Worm (Caenorhabditis elegans) whole organism, L2 larva: ENCODE data around the gene F58D12.3.

Experiments
- C34F6.9 ChIP-seq: fragments of 150-350 bp; optimal IDR thresholded peaks from 2 replicates; lab custom pipeline; 2014; ENCODE audit warnings: missing biosample characterization, missing genetic modification characterization
- F13H6.1 ChIP-seq: sonication (generic microtip); optimal IDR thresholded peaks from 2 replicates; lab custom pipeline; 2016; ENCODE audit warnings: missing genetic modification characterization, missing compliant biosample characterization
- R02D3.7 ChIP-seq: fragments of 150-350 bp; optimal IDR thresholded peaks from 2 replicates; lab custom pipeline; 2014; ENCODE audit warnings: missing biosample characterization, missing genetic modification characterization
- Y55F3AM.14 ChIP-seq: fragments of 200-800 bp; sonication (Bioruptor generic); optimal IDR thresholded peaks from 2 replicates; lab custom pipeline; 2018; ENCODE audit warnings: mild to moderate bottlenecking, missing genetic modification characterization, missing compliant biosample characterization
- ZK546.5 ChIP-seq: sonication (generic microtip); optimal IDR thresholded peaks from 2 replicates; lab custom pipeline; 2017; ENCODE audit warnings: missing biosample characterization, missing genetic modification characterization
- alr-1 ChIP-seq: fragments of 150-350 bp; optimal IDR thresholded peaks from 2 replicates; lab custom pipeline; 2014; ENCODE audit warnings: missing biosample characterization, missing genetic modification characterization
- aly-2 ChIP-seq: fragments of 150-350 bp; optimal IDR thresholded peaks from 2 replicates; lab custom pipeline; 2014; ENCODE audit warnings: missing biosample characterization, missing genetic modification characterization
- ama-1 ChIP-seq: fragments of 150-350 bp; optimal IDR thresholded peaks from 2 replicates; lab custom pipeline; 2018; ENCODE audit warnings: inconsistent platforms
- blmp-1 ChIP-seq: sonication (generic microtip); optimal IDR thresholded peaks from 2 replicates; lab custom pipeline; 2017; ENCODE audit warnings: missing genetic modification characterization, mild to moderate bottlenecking, missing compliant biosample characterization, antibody characterized with exemption, moderate library complexity; ENCODE audit not compliant: insufficient read depth
- ceh-16 ChIP-seq: fragments of 150-350 bp; optimal IDR thresholded peaks from 2 replicates; lab custom pipeline; 2014; ENCODE audit warnings: missing biosample characterization, missing genetic modification characterization
- ceh-82 ChIP-seq: fragments of 150-350 bp; optimal IDR thresholded peaks from 2 replicates; lab custom pipeline; 2014; ENCODE audit warnings: missing biosample characterization, missing genetic modification characterization
- crh-2 ChIP-seq: sonication (generic microtip); optimal IDR thresholded peaks from 2 replicates; lab custom pipeline; 2017; ENCODE audit warnings: missing biosample characterization, missing genetic modification characterization
- dmd-4 ChIP-seq: sonication (generic microtip); optimal IDR thresholded peaks from 2 replicates; lab custom pipeline; 2017; ENCODE audit warnings: missing biosample characterization, missing genetic modification characterization
- egl-27 ChIP-seq: sonication (generic microtip); optimal IDR thresholded peaks from 3 replicates; lab custom pipeline; 2017; ENCODE audit warnings: missing biosample characterization, missing genetic modification reagents, missing genetic modification characterization
- fos-1 ChIP-seq: fragments of 150-350 bp; optimal IDR thresholded peaks from 2 replicates; lab custom pipeline; 2014; ENCODE audit warnings: missing biosample characterization, missing genetic modification characterization
- gmeb-1 ChIP-seq: fragments of 150-350 bp; optimal IDR thresholded peaks from 2 replicates; lab custom pipeline; 2014; ENCODE audit warnings: missing biosample characterization, missing genetic modification characterization
- lin-13 ChIP-seq: fragments of 150-350 bp; optimal IDR thresholded peaks from 2 replicates; lab custom pipeline; 2014; ENCODE audit warnings: missing biosample characterization, missing genetic modification reagents, missing genetic modification characterization
- lin-39 ChIP-seq: fragments of 150-350 bp; optimal IDR thresholded peaks from 2 replicates; lab custom pipeline; 2014; ENCODE audit warnings: missing biosample characterization, missing genetic modification reagents, missing genetic modification characterization
- lsy-2 ChIP-seq, 2 experiments: fragments of 150-350 bp in 1 of 2; sonication (generic microtip) in 1 of 2; optimal IDR thresholded peaks; 2 replicates each; lab custom pipeline; 2014 to 2017; ENCODE audit warnings: missing biosample characterization in 2 of 2, missing genetic modification characterization in 2 of 2
- mbf-1 ChIP-seq: sonication (generic microtip); optimal IDR thresholded peaks from 2 replicates; lab custom pipeline; 2017; ENCODE audit warnings: missing biosample characterization, missing genetic modification characterization
- mdl-1 ChIP-seq, 2 experiments: fragments of 150-350 bp in 1 of 2; sonication (generic microtip) in 1 of 2; optimal IDR thresholded peaks; 2 replicates each; lab custom pipeline; 2017; ENCODE audit warnings: missing biosample characterization in 2 of 2, missing genetic modification characterization in 2 of 2
- nhr-10 ChIP-seq: sonication (generic microtip); optimal IDR thresholded peaks from 2 replicates; lab custom pipeline; 2017; ENCODE audit warnings: missing biosample characterization, missing genetic modification characterization
- nhr-11 ChIP-seq: fragments of 150-350 bp; optimal IDR thresholded peaks from 2 replicates; lab custom pipeline; 2014; ENCODE audit warnings: missing biosample characterization, missing genetic modification characterization
- nhr-21 ChIP-seq: fragments of 150-350 bp; optimal IDR thresholded peaks from 2 replicates; lab custom pipeline; 2014; ENCODE audit warnings: missing biosample characterization, missing genetic modification characterization
- nhr-6 ChIP-seq: fragments of 150-350 bp; optimal IDR thresholded peaks from 2 replicates; lab custom pipeline; 2014; ENCODE audit warnings: missing biosample characterization, missing genetic modification characterization
- nhr-77 ChIP-seq: fragments of 150-350 bp; optimal IDR thresholded peaks from 2 replicates; lab custom pipeline; 2014; ENCODE audit warnings: missing biosample characterization, missing genetic modification characterization
- peb-1 ChIP-seq: fragments of 150-350 bp; optimal IDR thresholded peaks from 2 replicates; lab custom pipeline; 2014; ENCODE audit warnings: missing biosample characterization, missing genetic modification characterization
- skn-1 ChIP-seq: sonication (generic microtip); optimal IDR thresholded peaks from 2 replicates; lab custom pipeline; 2017; ENCODE audit warnings: missing biosample characterization, missing genetic modification characterization
- sma-3 ChIP-seq: sonication (generic microtip); optimal IDR thresholded peaks from 2 replicates; lab custom pipeline; 2016; ENCODE audit warnings: missing genetic modification reagents, missing genetic modification characterization, missing compliant biosample characterization
- sma-9 ChIP-seq, 2 experiments: fragments of 150-350 bp in 1 of 2; sonication (generic microtip) in 1 of 2; optimal IDR thresholded peaks; 2 replicates each; lab custom pipeline; 2014 to 2016; ENCODE audit warnings: missing genetic modification characterization in 2 of 2, mild to moderate bottlenecking in 1 of 2, missing biosample characterization in 1 of 2, missing compliant biosample characterization in 1 of 2, missing genetic modification reagents in 1 of 2, moderate library complexity in 1 of 2
- snpc-4 ChIP-seq: fragments of 150-350 bp; optimal IDR thresholded peaks from 2 replicates; lab custom pipeline; 2014; ENCODE audit warnings: missing biosample characterization, missing genetic modification characterization
- unc-39 ChIP-seq: fragments of 150-350 bp; optimal IDR thresholded peaks from 2 replicates; lab custom pipeline; 2014; ENCODE audit warnings: missing biosample characterization, missing genetic modification characterization
- unc-62 ChIP-seq: fragments of 150-350 bp; optimal IDR thresholded peaks from 2 replicates; lab custom pipeline; 2014; ENCODE audit warnings: missing biosample characterization, missing genetic modification reagents, missing genetic modification characterization
- zag-1 ChIP-seq: fragments of 150-350 bp; optimal IDR thresholded peaks from 2 replicates; lab custom pipeline; 2014; ENCODE audit warnings: missing biosample characterization, missing genetic modification characterization
- ztf-1 ChIP-seq: fragments of 200-800 bp; sonication (Bioruptor generic); conservative IDR thresholded peaks from 2 replicates; pipeline ENCODE4 v1.3.6; 2022; ENCODE audit warnings: missing genetic modification characterization, missing compliant biosample characterization
- ztf-11 ChIP-seq: sonication (generic microtip); optimal IDR thresholded peaks from 2 replicates; lab custom pipeline; 2017; ENCODE audit warnings: missing biosample characterization, missing genetic modification characterization
- ztf-4 ChIP-seq: fragments of 150-350 bp; optimal IDR thresholded peaks from 2 replicates; lab custom pipeline; 2014; ENCODE audit warnings: missing biosample characterization, missing genetic modification characterization

The F58D12.3 gene

ce11 chrV:14026194-14026593 is 31.4 kb upstream of the F58D12.3 start, which contains the start of gene T08G5.2:
Gene T08G5.2, minus strand, starts transcription at chrV:14026294.
- TF ChIP-seq mbf-1 (tag; lab: Kevin White, UChicago) = no peak
- no peak for TF ChIP-seq nhr-11 (tag; lab: Kevin White, UChicago)
- TF ChIP-seq lin-39 (tag; lab: Kevin White, UChicago) = no peak
- no peak for TF ChIP-seq dmd-4 (tag; lab: Kevin White, UChicago)
- TF ChIP-seq lin-13 (GFP tag; lab: Kevin White, UChicago) = no peak
- no peak for TF ChIP-seq crh-2
- TF ChIP-seq aly-2 (tag; lab: Kevin White, UChicago) = no peak
- TF ChIP-seq mdl-1 (tag; optimal IDR thresholded peaks at IDR 0.05; lab: Kevin White, UChicago) = no peak
- TF ChIP-seq lsy-2 (tag; optimal IDR thresholded peaks at IDR 0.05; lab: Kevin White, UChicago) = no peak
- no peak for TF ChIP-seq blmp-1 (tag; lab: Kevin White, UChicago)
- TF ChIP-seq nhr-10 (tag; lab: Kevin White, UChicago) = no peak
- no peak for TF ChIP-seq R02D3.7 (tag; lab: Kevin White, UChicago)
- no peak for TF ChIP-seq nhr-6
- TF ChIP-seq, all 48 proteins: peak for 0

DNA sequence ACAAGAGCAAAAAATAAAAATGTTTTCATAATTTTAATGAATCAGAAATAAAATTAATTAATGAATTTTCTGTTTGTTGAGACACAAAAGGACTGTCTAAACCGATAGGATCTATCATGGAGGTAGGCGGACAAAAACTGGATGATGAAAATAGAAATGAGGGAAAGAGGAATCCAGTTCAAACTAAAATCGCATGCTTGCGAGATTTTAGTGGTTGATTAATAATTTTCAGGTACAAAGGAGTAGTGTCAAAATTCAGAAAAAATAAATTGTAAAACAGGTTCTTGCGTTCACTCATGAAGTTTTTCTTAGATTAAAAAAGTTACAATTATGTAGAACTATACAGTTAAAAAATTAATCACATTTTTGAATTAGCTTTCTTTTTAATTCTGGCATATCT is 30.3 kb upstream of the F58D12.3 start, which contains the start of gene T08G5.3:
TSS of gene T08G5.3 (minus strand) at position 101 of the 400 bp plus-strand sequence.
- no peak for TF ChIP-seq gmeb-1
- TF ChIP-seq lin-39 (tag; lab: Kevin White, UChicago) = no peak
- no peak for TF ChIP-seq mbf-1 (tag; lab: Kevin White, UChicago)
- TF ChIP-seq C34F6.9 (tag; lab: Kevin White, UChicago) = no peak
- no peak for TF ChIP-seq ama-1 (lab: Kevin White, UChicago)

DNA sequence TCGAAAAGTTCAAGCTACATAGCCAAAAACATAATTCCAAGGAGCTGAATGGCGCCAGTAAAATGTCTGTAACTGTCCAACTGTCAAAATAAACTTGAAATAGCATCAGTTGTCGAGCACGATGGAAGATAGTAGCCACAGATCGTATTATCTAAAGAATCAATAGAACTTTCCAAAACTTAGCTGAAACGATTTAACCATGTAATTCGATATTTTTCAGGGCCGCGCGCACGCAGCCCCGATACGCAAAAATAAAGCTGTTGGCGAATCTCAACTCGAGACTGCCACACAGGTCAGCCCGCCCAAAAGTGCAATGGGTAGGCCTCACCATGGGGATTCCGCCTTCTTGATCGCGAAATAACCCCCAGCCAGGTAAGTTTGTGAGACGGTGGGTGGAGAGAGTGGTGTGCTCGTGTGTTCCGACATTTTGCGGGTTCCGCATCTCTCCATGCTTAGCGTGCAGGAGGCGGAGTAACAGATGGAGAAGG is 29.3 kb upstream of the F58D12.3 start:
- peak; percentile 89 for TF ChIP-seq ama-1 (lab: Kevin White, UChicago)
- TF ChIP-seq sma-9 (GFP tag; optimal IDR thresholded peaks at IDR 0.05; lab: Kevin White, UChicago) = peak; percentile 40
- TF ChIP-seq sma-9 (tag; optimal IDR thresholded peaks at IDR 0.05; lab: Kevin White, UChicago) = no peak
- TF ChIP-seq egl-27 (tag; lab: Kevin White, UChicago) = no peak
- peak; percentile 59 for TF ChIP-seq nhr-21 (tag; lab: Kevin White, UChicago)
- no peak for TF ChIP-seq mdl-1 (tag; optimal IDR thresholded peaks at IDR 0.05; lab: Kevin White, UChicago)
- TF ChIP-seq unc-39 = no peak
- TF ChIP-seq ceh-82 (tag; lab: Kevin White, UChicago) = no peak
- TF ChIP-seq gmeb-1 = peak; percentile 52
- peak; percentile 47 for TF ChIP-seq Y55F3AM.14
- peak; percentile 18 for TF ChIP-seq F13H6.1 (tag; lab: Kevin White, UChicago)
- TF ChIP-seq fos-1 (tag; lab: Kevin White, UChicago) = peak; percentile 4
- TF ChIP-seq sma-3 = peak; percentile 72
- TF ChIP-seq peb-1 (tag; lab: Kevin White, UChicago) = no peak
- no peak for TF ChIP-seq aly-2 (tag; lab: Kevin White, UChicago)
- peak; percentile 61 for TF ChIP-seq crh-2
- peak; percentile 95 for TF ChIP-seq snpc-4 (tag; lab: Kevin White, UChicago)
- TF ChIP-seq skn-1 (tag; lab: Kevin White, UChicago) = no peak
- TF ChIP-seq mbf-1 (tag; lab: Kevin White, UChicago) = no peak
- no peak for TF ChIP-seq alr-1 (tag; lab: Kevin White, UChicago)
- TF ChIP-seq lsy-2 (tag; optimal IDR thresholded peaks at IDR 0.05; lab: Kevin White, UChicago) = peak in 1 of 2 experiments; percentile 42
- TF ChIP-seq lin-13 (GFP tag; lab: Kevin White, UChicago) = peak; percentile 29
- no peak for TF ChIP-seq ztf-1 (GFP tag; lab: Robert Waterston, UW)

- TF ChIP-seq sma-3 (no peak), nhr-11 (tag; lab: Kevin White, UChicago) (no peak), snpc-4 (tag; lab: Kevin White, UChicago) (no peak), unc-39 (no peak), unc-62 (GFP tag; lab: Kevin White, UChicago) (no peak), lin-39 (tag; lab: Kevin White, UChicago) (no peak), ceh-16 (tag; lab: Kevin White, UChicago) (no peak), fos-1 (tag; lab: Kevin White, UChicago) (no peak), nhr-77 (tag; lab: Kevin White, UChicago) (no peak), ztf-1 (GFP tag; lab: Robert Waterston, UW) (no peak), sma-9 (GFP tag; optimal IDR thresholded peaks at IDR 0.05; lab: Kevin White, UChicago) (no peak), sma-9 (tag; optimal IDR thresholded peaks at IDR 0.05; lab: Kevin White, UChicago) (no peak), ama-1 (lab: Kevin White, UChicago) (no peak), ztf-11 (tag; lab: Kevin White, UChicago) (no peak), ceh-82 (tag; lab: Kevin White, UChicago) (no peak), zag-1 (tag; lab: Kevin White, UChicago) (no peak), F13H6.1 (tag; lab: Kevin White, UChicago) (no peak), ztf-4 (no peak), ZK546.5 (no peak), C34F6.9 (tag; lab: Kevin White, UChicago) (no peak), lin-13 (GFP tag; lab: Kevin White, UChicago) (no peak)
Measured at ce11 chrV:14033649-14034048, 24.0 kb upstream of the F58D12.3 start, which contains the start of gene ins-10. Gene ins-10, plus strand, starts transcription at chrV:14033949.
